Worm (Caenorhabditis elegans) whole organism, young adult: ENCODE data around the gene bud-13.

ENCODE experiments used
- B0019.2 ChIP-seq: fragments of 200-800 bp; sonication (Bioruptor generic); conservative IDR thresholded peaks from 2 replicates; pipeline ENCODE4 v1.3.6; 2022; ENCODE audit warnings: missing genetic modification reagents, missing genetic modification characterization, missing compliant biosample characterization
- C17E4.6 ChIP-seq: fragments of 200-800 bp; sonication (Bioruptor generic); IDR thresholded peaks from 2 replicates; pipeline ENCODE4 v1.3.6; 2022; ENCODE audit warnings: missing genetic modification reagents, missing genetic modification characterization, missing compliant biosample characterization
- F33H1.4 ChIP-seq: fragments of 200-800 bp; sonication (Bioruptor generic); IDR thresholded peaks from 2 replicates; pipeline ENCODE4 v1.3.6; 2022; ENCODE audit warnings: missing genetic modification reagents, missing genetic modification characterization, missing compliant biosample characterization
- F39B2.1 ChIP-seq: fragments of 200-800 bp; sonication (Bioruptor generic); IDR thresholded peaks from 2 replicates; pipeline ENCODE4 v1.3.6; 2022; ENCODE audit warnings: missing genetic modification reagents, missing genetic modification characterization, missing compliant biosample characterization
- F49E8.2 ChIP-seq: sonication (generic microtip); optimal IDR thresholded peaks from 3 replicates; lab custom pipeline; 2017; ENCODE audit warnings: missing genetic modification characterization, mild to moderate bottlenecking, missing compliant biosample characterization, antibody characterized with exemption, moderate library complexity; ENCODE audit not compliant: insufficient read depth
- F52B5.7 ChIP-seq: sonication (generic microtip); optimal IDR thresholded peaks from 2 replicates; lab custom pipeline; 2016; ENCODE audit warnings: mild to moderate bottlenecking, missing genetic modification characterization, missing compliant biosample characterization
- T26A5.8 ChIP-seq: sonication (generic microtip); optimal IDR thresholded peaks from 2 replicates; lab custom pipeline; 2016; ENCODE audit warnings: missing genetic modification characterization, missing compliant biosample characterization
- Y56A3A.18 ChIP-seq: fragments of 200-800 bp; sonication (Bioruptor generic); IDR thresholded peaks from 2 replicates; pipeline ENCODE4 v1.3.6; 2022; ENCODE audit warnings: missing genetic modification reagents, missing genetic modification characterization, missing compliant biosample characterization
- Y67H2A.10 ChIP-seq: fragments of 200-800 bp; sonication (Bioruptor generic); conservative IDR thresholded peaks from 2 replicates; pipeline ENCODE4 v1.3.6; 2022; ENCODE audit warnings: missing genetic modification reagents, missing genetic modification characterization, missing compliant biosample characterization
- ZK185.1 ChIP-seq: sonication (generic microtip); optimal IDR thresholded peaks from 2 replicates; lab custom pipeline; 2016; ENCODE audit warnings: mild to moderate bottlenecking, missing genetic modification characterization, missing compliant biosample characterization; ENCODE audit not compliant: poor library complexity, severe bottlenecking
- aptf-2 ChIP-seq: fragments of 200-800 bp; sonication (Bioruptor generic); conservative IDR thresholded peaks from 2 replicates; pipeline ENCODE4 v1.3.6; 2022; ENCODE audit warnings: missing genetic modification reagents, missing genetic modification characterization, missing compliant biosample characterization
- attf-5 ChIP-seq: fragments of 200-800 bp; sonication (Bioruptor generic); optimal IDR thresholded peaks from 2 replicates; lab custom pipeline; 2018; ENCODE audit warnings: mild to moderate bottlenecking, missing genetic modification characterization, missing compliant biosample characterization
- bed-1 ChIP-seq: fragments of 200-800 bp; sonication (Bioruptor generic); IDR thresholded peaks from 2 replicates; pipeline ENCODE4 v1.3.6; 2022; ENCODE audit warnings: missing genetic modification reagents, missing genetic modification characterization, missing compliant biosample characterization
- cebp-1 ChIP-seq, 2 experiments: fragments of 200-800 bp in 1 of 2; sonication (Bioruptor generic) in 1 of 2; sonication (generic microtip) in 1 of 2; IDR thresholded peaks in 1 of 2; optimal IDR thresholded peaks in 1 of 2; 2 replicates each; pipeline versions ENCODE4 v1.3.6 to Lab custom; 2017 to 2022; ENCODE audit warnings: missing compliant biosample characterization in 2 of 2, missing genetic modification characterization in 2 of 2, mild to moderate bottlenecking in 1 of 2, missing genetic modification reagents in 1 of 2, moderate library complexity in 1 of 2
- ceh-27 ChIP-seq: fragments of 200-800 bp; sonication (Bioruptor generic); optimal IDR thresholded peaks from 2 replicates; lab custom pipeline; 2018; ENCODE audit warnings: mild to moderate bottlenecking, missing genetic modification characterization, moderate library complexity, missing compliant biosample characterization
- dox-1 ChIP-seq: fragments of 200-800 bp; sonication (Bioruptor generic); IDR thresholded peaks from 2 replicates; pipeline ENCODE4 v1.3.6; 2022; ENCODE audit warnings: missing genetic modification reagents, missing genetic modification characterization, missing compliant biosample characterization
- dpff-1 ChIP-seq: sonication (generic microtip); optimal IDR thresholded peaks from 2 replicates; lab custom pipeline; 2017; ENCODE audit warnings: mild to moderate bottlenecking, missing genetic modification characterization, missing compliant biosample characterization
- egrh-3 ChIP-seq: fragments of 200-800 bp; sonication (Bioruptor generic); IDR thresholded peaks from 2 replicates; pipeline ENCODE4 v1.3.6; 2022; ENCODE audit warnings: missing genetic modification reagents, missing genetic modification characterization, missing compliant biosample characterization
- ekl-4 ChIP-seq: fragments of 200-800 bp; sonication (Bioruptor generic); IDR thresholded peaks from 2 replicates; pipeline ENCODE4 v1.3.6; 2022; ENCODE audit warnings: missing genetic modification reagents, missing genetic modification characterization, missing compliant biosample characterization
- mcd-1 ChIP-seq: fragments of 200-800 bp; sonication (Bioruptor generic); IDR thresholded peaks from 2 replicates; pipeline ENCODE4 v1.3.6; 2022; ENCODE audit warnings: missing genetic modification reagents, missing genetic modification characterization, missing compliant biosample characterization
- mel-28 ChIP-seq: sonication (generic microtip); optimal IDR thresholded peaks from 2 replicates; lab custom pipeline; 2016; ENCODE audit warnings: borderline replicate concordance, mild to moderate bottlenecking, missing genetic modification characterization, missing compliant biosample characterization
- nfyb-1 ChIP-seq: fragments of 200-800 bp; sonication (Bioruptor generic); IDR thresholded peaks from 2 replicates; pipeline ENCODE4 v1.3.6; 2022; ENCODE audit warnings: missing genetic modification reagents, missing genetic modification characterization, missing compliant biosample characterization
- pbrm-1 ChIP-seq: fragments of 200-800 bp; sonication (Bioruptor generic); IDR thresholded peaks from 2 replicates; pipeline ENCODE4 v1.3.6; 2022; ENCODE audit warnings: missing genetic modification reagents, missing genetic modification characterization, missing compliant biosample characterization
- pha-4 ChIP-seq: fragments of 150-350 bp; sonication (generic microtip); optimal IDR thresholded peaks from 2 replicates; lab custom pipeline; 2014; ENCODE audit warnings: missing biosample characterization, missing genetic modification reagents, missing genetic modification characterization
- rpc-1 ChIP-seq, 2 experiments: fragments of 150-350 bp in 1 of 2; sonication (generic microtip) in 1 of 2; optimal IDR thresholded peaks; 2 replicates each; lab custom pipeline; 2014 to 2018; ENCODE audit warnings: missing biosample characterization in 1 of 2, missing genetic modification characterization in 1 of 2, missing genetic modification reagents in 1 of 2, missing genotype in 1 of 2
- snpc-4 ChIP-seq, 5 experiments: fragments of 150-350 bp in 1 of 5; sonication (generic microtip) in 4 of 5; optimal IDR thresholded peaks; 2 replicates each; lab custom pipeline; 2014 to 2018; ENCODE audit warnings: missing genetic modification characterization in 5 of 5, missing biosample characterization in 3 of 5, antibody characterized with exemption in 2 of 5, mild to moderate bottlenecking in 2 of 5, missing compliant biosample characterization in 2 of 5, missing genotype in 2 of 5, moderate library complexity in 2 of 5, missing genetic modification reagents in 1 of 5
- sptf-2 ChIP-seq: fragments of 200-800 bp; sonication (Bioruptor generic); optimal IDR thresholded peaks from 2 replicates; lab custom pipeline; 2018; ENCODE audit warnings: mild to moderate bottlenecking, missing genetic modification characterization, missing compliant biosample characterization
- unc-62 ChIP-seq: fragments of 150-350 bp; optimal IDR thresholded peaks from 2 replicates; lab custom pipeline; 2014; ENCODE audit warnings: missing biosample characterization, missing genetic modification reagents, missing genetic modification characterization
- xnd-1 ChIP-seq: sonication (generic microtip); optimal IDR thresholded peaks from 2 replicates; lab custom pipeline; 2016; ENCODE audit warnings: missing genotype, missing genetic modification reagents, missing genetic modification characterization, missing compliant biosample characterization
- zfh-2 ChIP-seq: fragments of 200-800 bp; sonication (Bioruptor generic); conservative IDR thresholded peaks from 2 replicates; pipeline ENCODE4 v1.3.6; 2022; ENCODE audit warnings: missing genetic modification reagents, missing genetic modification characterization, missing compliant biosample characterization
- ztf-18 ChIP-seq: sonication (generic microtip); optimal IDR thresholded peaks from 2 replicates; lab custom pipeline; 2016; ENCODE audit warnings: missing genotype, mild to moderate bottlenecking, missing genetic modification characterization, missing compliant biosample characterization
- ztf-22 ChIP-seq: fragments of 200-800 bp; sonication (Bioruptor generic); optimal IDR thresholded peaks from 2 replicates; lab custom pipeline; 2018; ENCODE audit warnings: mild to moderate bottlenecking, missing genetic modification characterization, moderate library complexity, missing compliant biosample characterization

The bud-13 gene

ce11 chrIII:8971255-8972020, 3.9 kb upstream of the bud-13 start, which contains the start of the genes eif-3.D and R08D7.4 (continued):
- TF ChIP-seq F52B5.7 (tag; lab: Kevin White, UChicago): no peak
- TF ChIP-seq ztf-18 (tag; lab: Kevin White, UChicago): peak; percentile 96
- no peak for TF ChIP-seq ekl-4 (GFP tag; lab: Robert Waterston, UW)
- no peak for TF ChIP-seq ztf-22 (GFP tag; lab: Kevin White, UChicago)
- peak; percentile 35 for TF ChIP-seq ceh-27 (GFP tag; lab: Kevin White, UChicago)
- peak; percentile 48 for TF ChIP-seq F33H1.4 (GFP tag; lab: Robert Waterston, UW)
- TF ChIP-seq unc-62 (GFP tag; lab: Kevin White, UChicago): no peak
- no peak for TF ChIP-seq B0019.2 (GFP tag; lab: Robert Waterston, UW)
- no peak for TF ChIP-seq Y56A3A.18 (GFP tag; lab: Robert Waterston, UW)
- no peak for TF ChIP-seq rpc-1 (optimal IDR thresholded peaks at IDR 0.05; lab: Kevin White, UChicago)
- TF ChIP-seq rpc-1 (tag; optimal IDR thresholded peaks at IDR 0.05; lab: Kevin White, UChicago): no peak
- no peak for TF ChIP-seq Y67H2A.10 (GFP tag; lab: Robert Waterston, UW)
- no peak for TF ChIP-seq pha-4 (tag; lab: Kevin White, UChicago)
- TF ChIP-seq aptf-2 (GFP tag; lab: Robert Waterston, UW): no peak
- TF ChIP-seq snpc-4 (GFP tag; optimal IDR thresholded peaks at IDR 0.05; lab: Kevin White, UChicago): peak; percentile 0
- peak in 3 of 4 experiments; percentile 12 to 61 (median 20) for TF ChIP-seq snpc-4 (tag; optimal IDR thresholded peaks at IDR 0.05; lab: Kevin White, UChicago)
- TF ChIP-seq mel-28 (tag; lab: Kevin White, UChicago): no peak
- no peak for TF ChIP-seq xnd-1 (tag; lab: Kevin White, UChicago)
- no peak for TF ChIP-seq ZK185.1 (tag; lab: Kevin White, UChicago)
- no peak for TF ChIP-seq F39B2.1 (GFP tag; lab: Robert Waterston, UW)
- TF ChIP-seq attf-5 (GFP tag; lab: Kevin White, UChicago): peak; percentile 49
- no peak for TF ChIP-seq T26A5.8
- TF ChIP-seq dox-1 (GFP tag; lab: Robert Waterston, UW): peak; percentile 70
- TF ChIP-seq F49E8.2 (tag; lab: Kevin White, UChicago): peak; percentile 6

DNA sequence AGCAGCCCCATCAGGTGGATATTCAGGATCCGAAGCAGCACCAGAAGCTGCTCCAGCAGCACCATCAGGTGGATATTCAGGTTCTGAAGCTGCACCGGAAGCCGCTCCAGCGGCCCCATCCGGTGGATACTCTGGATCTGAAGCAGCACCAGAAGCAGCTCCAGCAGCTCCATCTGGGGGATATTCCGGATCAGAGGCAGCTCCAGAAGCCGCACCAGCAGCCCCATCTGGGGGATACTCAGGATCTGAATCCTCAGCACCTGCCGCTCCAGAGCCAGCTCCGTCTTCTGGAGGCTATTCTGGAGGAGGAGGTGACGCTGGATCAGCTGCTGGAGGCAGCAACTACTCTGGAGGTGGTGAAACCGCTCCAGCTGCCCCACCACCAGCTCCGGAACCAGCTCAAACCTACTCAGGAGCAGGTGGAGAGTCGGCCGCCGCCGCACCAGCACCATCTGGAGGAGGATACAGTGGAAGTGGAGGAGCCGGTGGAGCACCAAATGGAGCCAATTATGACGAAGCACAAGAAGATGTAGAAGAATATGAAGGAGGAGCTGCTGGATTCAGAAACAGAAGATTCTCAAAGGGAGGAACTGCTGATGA, 2.7 kb downstream of the bud-13 start:
- TF ChIP-seq cebp-1 (GFP tag; IDR thresholded peaks at IDR 0.05; lab: Robert Waterston, UW): no peak
- TF ChIP-seq cebp-1 (tag; optimal IDR thresholded peaks at IDR 0.05; lab: Kevin White, UChicago): no peak
- TF ChIP-seq ztf-18 (tag; lab: Kevin White, UChicago): no peak
- peak; percentile 94 for TF ChIP-seq egrh-3
- TF ChIP-seq dpff-1: no peak
- no peak for TF ChIP-seq bed-1
- TF ChIP-seq zfh-2 (GFP tag; lab: Robert Waterston, UW): peak; percentile 84
- no peak for TF ChIP-seq sptf-2

DNA sequence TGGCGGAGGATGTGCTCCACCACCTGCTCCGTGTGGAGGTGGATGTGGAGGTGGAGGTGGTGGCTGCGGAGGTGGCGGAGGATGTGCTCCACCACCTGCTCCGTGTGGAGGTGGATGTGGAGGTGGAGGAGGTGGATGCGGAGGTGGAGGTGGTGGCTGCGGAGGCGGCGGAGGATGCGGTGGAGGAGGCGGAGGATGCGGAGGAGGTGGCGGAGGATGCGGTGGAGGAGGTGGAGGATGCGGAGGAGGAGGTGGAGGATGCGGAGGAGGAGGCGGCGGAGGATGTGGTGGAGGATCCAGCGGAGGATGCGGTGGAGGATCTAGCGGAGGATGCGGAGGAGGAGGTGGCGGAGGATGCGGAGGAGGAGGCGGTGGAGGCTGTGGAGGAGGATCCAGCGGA, 5.1 kb downstream of the bud-13 start:
- TF ChIP-seq zfh-2 (GFP tag; lab: Robert Waterston, UW) (peak; percentile 93), egrh-3 (peak; percentile 99), pbrm-1 (GFP tag; lab: Robert Waterston, UW) (0 out of 2 replicates have a peak, but pooled peaks have one; percentile 20), C17E4.6 (GFP tag; lab: Robert Waterston, UW) (no peak), mcd-1 (GFP tag; lab: Robert Waterston, UW) (peak; percentile 60; the same call in 1 of the 2 replicates), nfyb-1 (GFP tag; lab: Robert Waterston, UW) (0 out of 2 replicates have a peak, but pooled peaks have one; percentile 54)
